Fruit fly (Drosophila melanogaster) whole organism, embryonic: ENCODE measurements around the gene Eig71Ei.

Source experiments
- Ada2b ChIP-seq: fragments of 200-800 bp; sonication (Bioruptor generic); IDR thresholded peaks from 2 replicates; pipeline ENCODE4 v1.3.6; 2022; ENCODE audit warnings: missing biosample characterization, missing genetic modification characterization
- CG10267 ChIP-seq: fragments of 200-800 bp; sonication (Bioruptor generic); optimal IDR thresholded peaks from 2 replicates; lab custom pipeline; 2018; ENCODE audit warnings: missing biosample characterization, mild to moderate bottlenecking, missing genetic modification characterization, moderate library complexity
- CG11696 ChIP-seq: fragments of 200-800 bp; sonication (Bioruptor generic); IDR thresholded peaks from 2 replicates; pipeline ENCODE4 v1.3.6; 2022; ENCODE audit warnings: missing biosample characterization, missing genetic modification characterization
- CG12391 ChIP-seq: fragments of 200-800 bp; sonication (Bioruptor generic); optimal IDR thresholded peaks from 3 replicates; lab custom pipeline; 2018; ENCODE audit warnings: missing biosample characterization, mild to moderate bottlenecking, missing genetic modification characterization, moderate library complexity
- CG13894 ChIP-seq: fragments of 200-800 bp; sonication (Bioruptor generic); optimal IDR thresholded peaks from 3 replicates; lab custom pipeline; 2018; ENCODE audit warnings: missing biosample characterization, mild to moderate bottlenecking, missing genetic modification characterization, moderate library complexity
- CG14441 ChIP-seq: fragments of 200-800 bp; sonication (Bioruptor generic); IDR thresholded peaks from 2 replicates; pipeline ENCODE4 v1.3.6; 2022; ENCODE audit warnings: missing biosample characterization, missing genetic modification characterization
- CG15601 ChIP-seq: fragments of 200-800 bp; sonication (Bioruptor generic); optimal IDR thresholded peaks from 3 replicates; lab custom pipeline; 2019; ENCODE audit warnings: missing biosample characterization, mild to moderate bottlenecking, missing genetic modification characterization, moderate library complexity
- CG15696 ChIP-seq: fragments of 200-800 bp; sonication (Bioruptor generic); optimal IDR thresholded peaks from 2 replicates; lab custom pipeline; 2019; ENCODE audit warnings: missing biosample characterization, mild to moderate bottlenecking, missing genetic modification characterization, moderate library complexity
- CG16815 ChIP-seq: fragments of 200-800 bp; sonication (Bioruptor generic); optimal IDR thresholded peaks from 3 replicates; lab custom pipeline; 2017; ENCODE audit warnings: missing biosample characterization, mild to moderate bottlenecking, missing genetic modification characterization
- CG17186 ChIP-seq: fragments of 200-800 bp; sonication (Bioruptor generic); optimal IDR thresholded peaks from 3 replicates; lab custom pipeline; 2017; ENCODE audit warnings: missing biosample characterization, missing genetic modification reagents, missing genetic modification characterization
- CG17328 ChIP-seq: fragments of 200-800 bp; sonication (Bioruptor generic); IDR thresholded peaks from 2 replicates; pipeline ENCODE4 v1.3.6; 2022; ENCODE audit warnings: missing biosample characterization, missing genetic modification characterization
- CG2678 ChIP-seq: fragments of 200-800 bp; sonication (Bioruptor generic); optimal IDR thresholded peaks from 3 replicates; lab custom pipeline; 2019; ENCODE audit warnings: missing biosample characterization, mild to moderate bottlenecking, missing genetic modification characterization, moderate library complexity
- CG30431 ChIP-seq: fragments of 200-800 bp; sonication (Bioruptor generic); optimal IDR thresholded peaks from 2 replicates; lab custom pipeline; 2017; ENCODE audit warnings: missing biosample characterization, missing genetic modification characterization
- CG32532 ChIP-seq: fragments of 200-800 bp; sonication (Bioruptor generic); IDR thresholded peaks from 2 replicates; pipeline ENCODE4 v1.3.6; 2022; ENCODE audit warnings: missing biosample characterization, missing genetic modification characterization
- CG9215 ChIP-seq: fragments of 200-800 bp; sonication (Bioruptor generic); IDR thresholded peaks from 2 replicates; pipeline ENCODE4 v1.3.6; 2022; ENCODE audit warnings: missing biosample characterization, missing genetic modification characterization
- CoRest ChIP-seq: fragments of 200-800 bp; sonication (Bioruptor generic); optimal IDR thresholded peaks from 3 replicates; lab custom pipeline; 2018; ENCODE audit warnings: missing biosample characterization, mild to moderate bottlenecking, missing genetic modification characterization, moderate library complexity
- HmgZ ChIP-seq: fragments of 200-800 bp; sonication (Bioruptor generic); optimal IDR thresholded peaks from 2 replicates; lab custom pipeline; 2018; ENCODE audit warnings: missing biosample characterization, mild to moderate bottlenecking, missing genetic modification characterization
- Hsf ChIP-seq: fragments of 200-800 bp; sonication (Bioruptor generic); optimal IDR thresholded peaks from 3 replicates; lab custom pipeline; 2016; ENCODE audit warnings: missing biosample characterization, missing genetic modification characterization
- Jarid2 ChIP-seq: fragments of 200-800 bp; sonication (Bioruptor generic); optimal IDR thresholded peaks from 3 replicates; lab custom pipeline; 2017; ENCODE audit warnings: mild to moderate bottlenecking, missing biosample characterization, missing genetic modification reagents, missing genetic modification characterization
- Mad ChIP-seq: fragments of 200-800 bp; sonication (Bioruptor generic); optimal IDR thresholded peaks from 2 replicates; lab custom pipeline; 2016; ENCODE audit warnings: missing biosample characterization, missing genetic modification characterization
- Nf-YB ChIP-seq: fragments of 200-800 bp; sonication (Bioruptor generic); optimal IDR thresholded peaks from 3 replicates; lab custom pipeline; 2019; ENCODE audit warnings: missing biosample characterization, mild to moderate bottlenecking, missing genetic modification characterization, moderate library complexity
- Sry-δ ChIP-seq: fragments of 200-800 bp; sonication (Bioruptor generic); optimal IDR thresholded peaks from 2 replicates; lab custom pipeline; 2016; ENCODE audit warnings: missing biosample characterization, missing genetic modification characterization
- Ssrp ChIP-seq: fragments of 200-800 bp; sonication (Bioruptor generic); optimal IDR thresholded peaks from 2 replicates; lab custom pipeline; 2018; ENCODE audit warnings: missing biosample characterization, mild to moderate bottlenecking, missing genetic modification characterization, moderate library complexity
- cato ChIP-seq: fragments of 200-800 bp; sonication (Bioruptor generic); optimal IDR thresholded peaks from 2 replicates; lab custom pipeline; 2016; ENCODE audit warnings: missing biosample characterization, missing genetic modification characterization, borderline replicate concordance
- crol ChIP-seq: fragments of 200-800 bp; sonication (Bioruptor generic); IDR thresholded peaks from 2 replicates; pipeline ENCODE4 v1.3.6; 2022; ENCODE audit warnings: missing biosample characterization, missing genetic modification characterization
- da ChIP-seq: fragments of 200-800 bp; sonication (Bioruptor generic); optimal IDR thresholded peaks from 2 replicates; lab custom pipeline; 2016; ENCODE audit warnings: missing biosample characterization, missing genetic modification characterization
- disco-r ChIP-seq: fragments of 200-800 bp; sonication (Bioruptor generic); optimal IDR thresholded peaks from 2 replicates; lab custom pipeline; 2016; ENCODE audit warnings: missing biosample characterization, missing genetic modification characterization
- dmrt11E ChIP-seq: fragments of 200-800 bp; sonication (Bioruptor generic); optimal IDR thresholded peaks from 3 replicates; lab custom pipeline; 2018; ENCODE audit warnings: missing biosample characterization, mild to moderate bottlenecking, missing genetic modification characterization, moderate library complexity
- emc ChIP-seq: fragments of 200-800 bp; sonication (Bioruptor generic); optimal IDR thresholded peaks from 2 replicates; lab custom pipeline; 2016; ENCODE audit warnings: missing biosample characterization, missing genetic modification characterization
- eve ChIP-seq, 2 experiments: fragments of >200 bp; optimal IDR thresholded peaks; 2 replicates each; lab custom pipeline; 2017; ENCODE audit warnings: missing biosample characterization in 2 of 2, missing genetic modification characterization in 2 of 2
- fd102C ChIP-seq: fragments of 200-800 bp; sonication (Bioruptor generic); optimal IDR thresholded peaks from 2 replicates; lab custom pipeline; 2018; ENCODE audit warnings: missing biosample characterization, mild to moderate bottlenecking, missing genetic modification characterization, moderate library complexity
- fd96Cb ChIP-seq: fragments of 200-800 bp; sonication (Bioruptor generic); optimal IDR thresholded peaks from 2 replicates; lab custom pipeline; 2018; ENCODE audit warnings: missing biosample characterization, mild to moderate bottlenecking, missing genetic modification characterization, moderate library complexity
- gem ChIP-seq: fragments of 200-800 bp; sonication (Bioruptor generic); optimal IDR thresholded peaks from 2 replicates; lab custom pipeline; 2019; ENCODE audit warnings: missing biosample characterization, mild to moderate bottlenecking, missing genetic modification characterization, moderate library complexity
- hb ChIP-seq: fragments of 200-800 bp; sonication (Bioruptor generic); IDR thresholded peaks from 3 replicates; pipeline ENCODE4 v1.3.6; 2022; ENCODE audit warnings: missing biosample characterization, missing genetic modification characterization; ENCODE audit not compliant: partially characterized antibody
- oc ChIP-seq: fragments of 200-800 bp; sonication (Bioruptor generic); optimal IDR thresholded peaks from 2 replicates; lab custom pipeline; 2018; ENCODE audit warnings: missing biosample characterization, mild to moderate bottlenecking, missing genetic modification characterization, moderate library complexity
- odd ChIP-seq: fragments of 200-800 bp; sonication (Bioruptor generic); optimal IDR thresholded peaks from 2 replicates; lab custom pipeline; 2017; ENCODE audit warnings: missing biosample characterization, mild to moderate bottlenecking, missing genetic modification characterization
- prd ChIP-seq, 3 experiments: fragments of >200 bp in 2 of 3; fragments of 200-800 bp in 1 of 3; sonication (Bioruptor generic) in 1 of 3; optimal IDR thresholded peaks in 2 of 3; IDR thresholded peaks in 1 of 3; 2 replicates in 2 of 3; 3 replicates in 1 of 3; pipeline versions ENCODE4 v1.3.6 to Lab custom; 2017 to 2022; ENCODE audit warnings: missing biosample characterization in 1 of 3, missing genetic modification characterization in 1 of 3
- pros ChIP-seq: fragments of 200-800 bp; sonication (Bioruptor generic); optimal IDR thresholded peaks from 3 replicates; lab custom pipeline; 2019; ENCODE audit warnings: missing biosample characterization, mild to moderate bottlenecking, missing genetic modification characterization, moderate library complexity
- pum ChIP-seq: fragments of 200-800 bp; sonication (Bioruptor generic); optimal IDR thresholded peaks from 2 replicates; lab custom pipeline; 2016; ENCODE audit warnings: missing biosample characterization, missing genetic modification characterization
- sima ChIP-seq: fragments of 200-800 bp; sonication (Bioruptor generic); optimal IDR thresholded peaks from 2 replicates; lab custom pipeline; 2016; ENCODE audit warnings: missing biosample characterization, missing genetic modification characterization
- slp2 ChIP-seq: fragments of 200-800 bp; sonication (Bioruptor generic); optimal IDR thresholded peaks from 2 replicates; lab custom pipeline; 2016; ENCODE audit warnings: missing biosample characterization, missing genetic modification characterization
- so ChIP-seq: fragments of 200-800 bp; sonication (Bioruptor generic); IDR thresholded peaks from 3 replicates; pipeline ENCODE4 v1.3.6; 2022; ENCODE audit warnings: missing biosample characterization, missing genetic modification characterization
- stwl ChIP-seq: fragments of 200-800 bp; sonication (Bioruptor generic); optimal IDR thresholded peaks from 3 replicates; lab custom pipeline; 2018; ENCODE audit warnings: missing biosample characterization, mild to moderate bottlenecking, missing genetic modification characterization, moderate library complexity
- tna ChIP-seq: fragments of 200-800 bp; sonication (Bioruptor generic); IDR thresholded peaks from 2 replicates; pipeline ENCODE4 v1.3.6; 2022; ENCODE audit warnings: missing biosample characterization, missing genetic modification characterization; ENCODE audit not compliant: partially characterized antibody
- toy ChIP-seq: fragments of 200-800 bp; sonication (Bioruptor generic); IDR thresholded peaks from 2 replicates; pipeline ENCODE4 v1.3.6; 2022; ENCODE audit warnings: missing biosample characterization, missing genetic modification characterization
- ttk ChIP-seq: fragments of 200-800 bp; sonication (Bioruptor generic); IDR thresholded peaks from 2 replicates; pipeline ENCODE4 v2.1.2; 2022; ENCODE audit warnings: missing biosample characterization, missing genetic modification characterization
- unpg ChIP-seq: fragments of 200-800 bp; sonication (Bioruptor generic); optimal IDR thresholded peaks from 3 replicates; lab custom pipeline; 2018; ENCODE audit warnings: missing biosample characterization, mild to moderate bottlenecking, missing genetic modification characterization, moderate library complexity
- wor ChIP-seq: fragments of 200-800 bp; sonication (Bioruptor generic); IDR thresholded peaks from 2 replicates; pipeline ENCODE4 v1.3.6; 2022; ENCODE audit warnings: missing biosample characterization, missing genetic modification characterization
- zf30C ChIP-seq: fragments of 200-800 bp; sonication (Bioruptor generic); optimal IDR thresholded peaks from 3 replicates; lab custom pipeline; 2018; ENCODE audit warnings: missing biosample characterization, mild to moderate bottlenecking, missing genetic modification characterization

Eig71Ei gene

DNA sequence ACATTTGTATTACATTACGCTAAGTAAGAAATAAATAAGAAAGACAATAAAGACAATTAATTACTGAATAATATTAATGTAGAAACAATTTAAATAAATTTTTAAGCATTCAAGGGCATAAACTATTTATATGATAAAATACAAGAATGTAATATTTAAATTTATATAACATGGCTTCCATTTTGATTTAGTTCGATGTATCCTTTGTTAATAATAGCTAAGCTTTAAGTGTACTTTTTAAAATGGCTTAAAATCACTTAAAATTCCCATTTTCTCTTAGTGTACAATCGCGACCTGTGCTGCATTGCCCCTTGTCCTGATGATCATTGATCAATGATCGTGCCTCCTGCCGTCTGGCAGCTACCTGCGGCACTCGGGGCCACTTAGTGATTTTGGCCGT is 10.9 kb downstream of the Eig71Ei start (continued):
- TF ChIP-seq pros (GFP tag; lab: Kevin White, UChicago) (no peak), CG17186 (GFP tag; lab: Kevin White, UChicago) (no peak), da (no peak), CG14441 (GFP tag; lab: Robert Waterston, UW) (no peak), fd102C (GFP tag; lab: Kevin White, UChicago) (no peak), wor (GFP tag; lab: Robert Waterston, UW) (no peak), CG16815 (GFP tag; lab: Kevin White, UChicago) (peak; percentile 27), CG13894 (tag; lab: Kevin White, UChicago) (no peak), Ssrp (no peak), Nf-YB (GFP tag; lab: Kevin White, UChicago) (peak; percentile 5), toy (GFP tag; lab: Robert Waterston, UW) (no peak)

DNA sequence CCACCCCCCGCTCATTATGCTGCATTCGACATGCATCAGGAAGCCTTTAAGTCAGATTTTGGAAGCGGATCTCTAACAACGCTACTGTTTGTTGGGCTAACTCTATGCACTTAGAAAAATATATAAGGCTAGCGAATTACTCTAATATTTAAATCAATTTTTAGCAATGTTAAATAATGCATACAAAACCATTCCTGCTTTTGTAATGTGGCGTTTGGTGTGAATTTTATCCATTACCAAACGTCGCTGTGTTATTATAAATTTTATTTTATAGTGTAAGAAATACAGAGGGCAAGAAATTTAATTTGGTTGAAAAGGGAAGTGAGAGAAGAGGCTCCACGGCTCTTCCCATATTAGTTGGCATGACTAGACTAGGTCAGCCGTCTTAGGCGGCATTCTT is 13.3 kb downstream of the Eig71Ei start:
- TF ChIP-seq CG15601 (tag; lab: Kevin White, UChicago) (peak; percentile 35), unpg (GFP tag; lab: Kevin White, UChicago) (peak; percentile 51), Mad (GFP tag; lab: Kevin White, UChicago) (no peak), CG17328 (peak; percentile 40; the same call in 1 of the 2 replicates), dmrt11E (tag; lab: Kevin White, UChicago) (peak; percentile 88), Jarid2 (no peak), odd (GFP tag; lab: Kevin White, UChicago) (no peak), zf30C (GFP tag; lab: Kevin White, UChicago) (peak; percentile 19), slp2 (GFP tag; lab: Kevin White, UChicago) (no peak), CG2678 (tag; lab: Kevin White, UChicago) (peak; percentile 17), CG10267 (tag; lab: Kevin White, UChicago) (peak; percentile 57), CG32532 (GFP tag; lab: Robert Waterston, UW) (no peak), Hsf (GFP tag; lab: Kevin White, UChicago) (peak; percentile 34), stwl (peak; percentile 31), sima (GFP tag; lab: Kevin White, UChicago) (no peak), disco-r (GFP tag; lab: Kevin White, UChicago) (no peak), so (GFP tag; lab: Robert Waterston, UW) (no peak), emc (GFP tag; lab: Kevin White, UChicago) (no peak), CoRest (peak; percentile 30), tna (GFP tag; lab: Robert Waterston, UW) (no peak), prd (optimal IDR thresholded peaks at IDR 0.05; lab: Kevin White, UChicago) (no peak), prd (GFP tag; IDR thresholded peaks at IDR 0.05; lab: Robert Waterston, UW) (peak; percentile 45; the same call in 2 of the 3 replicates), hb (GFP tag; lab: Robert Waterston, UW) (no peak), gem (peak; percentile 67), CG30431 (GFP tag; lab: Kevin White, UChicago) (peak; percentile 25), CG11696 (GFP tag; lab: Robert Waterston, UW) (no peak), oc (no peak), toy (GFP tag; lab: Robert Waterston, UW) (no peak), ttk (GFP tag; lab: Robert Waterston, UW) (no peak), Sry-δ (no peak), eve (GFP tag; optimal IDR thresholded peaks at IDR 0.05; lab: Kevin White, UChicago) (peak in 1 of 2 experiments; percentile 27), CG15696 (peak; percentile 44), CG9215 (GFP tag; lab: Robert Waterston, UW) (no peak), pum (GFP tag; lab: Kevin White, UChicago) (no peak), cato (peak; percentile 7), Ada2b (no peak), fd96Cb (tag; lab: Kevin White, UChicago) (peak; percentile 39), CG12391 (tag; lab: Kevin White, UChicago) (peak; percentile 54), HmgZ (tag; lab: Kevin White, UChicago) (no peak), crol (GFP tag; lab: Robert Waterston, UW) (no peak)
